In genomic region chrIII:42725-43124, ce11 we compare ENCODE assay signal across 2 worm cellular contexts.
A peak's percentile ranks its signal among the peaks of the same experiment; 100 is the strongest.
TF ChIP-seq lines count a peak whose summit lies in the region.

No protein-coding gene starts in this region.

TF ChIP-seq in whole organism, L4 larva, 104 proteins besides CTCF, POLR2A, EP300 and RAD21:
- TF ChIP-seq aha-1 (tag; lab: Kevin White, UChicago): peak; percentile 28
- peak; percentile 96 for TF ChIP-seq set-16 (GFP tag; IDR thresholded peaks at IDR 0.05; lab: Robert Waterston, UW)
- peak; percentile 53; the same call in 1 of the 2 replicates for TF ChIP-seq pha-4 (GFP tag; IDR thresholded peaks at IDR 0.05; lab: Robert Waterston, UW)
- no peak for TF ChIP-seq pha-4 (tag; optimal IDR thresholded peaks at IDR 0.05; lab: Kevin White, UChicago)
- TF ChIP-seq unc-62 (GFP tag; optimal IDR thresholded peaks at IDR 0.05 in 1 of 2; lab: Kevin White, UChicago): no peak
- no peak for TF ChIP-seq unc-62 (tag; optimal IDR thresholded peaks at IDR 0.05; lab: Kevin White, UChicago)
- TF ChIP-seq ztf-11 (tag; optimal IDR thresholded peaks at IDR 0.05; lab: Kevin White, UChicago): no peak
- TF ChIP-seq spr-3 (GFP tag; optimal IDR thresholded peaks at IDR 0.05; lab: Kevin White, UChicago): no peak
- no peak for TF ChIP-seq ceh-28 (tag; optimal IDR thresholded peaks at IDR 0.05; lab: Kevin White, UChicago)

TF ChIP-seq in whole organism, young adult, 124 proteins besides CTCF, POLR2A, EP300 and RAD21:
- TF ChIP-seq Y53F4B.3 (GFP tag; IDR thresholded peaks at IDR 0.05; lab: Robert Waterston, UW): no peak
- TF ChIP-seq zfh-2 (GFP tag; conservative IDR thresholded peaks at IDR 0.05; lab: Robert Waterston, UW): peak; percentile 91
- no peak for TF ChIP-seq ceh-27 (GFP tag; optimal IDR thresholded peaks at IDR 0.05; lab: Kevin White, UChicago)
- TF ChIP-seq F37B4.10 (GFP tag; IDR thresholded peaks at IDR 0.05; lab: Robert Waterston, UW): 0 out of 2 replicates have a peak, but pooled peaks have one; percentile 89
- no peak for TF ChIP-seq hrde-1 (tag; optimal IDR thresholded peaks at IDR 0.05; lab: Kevin White, UChicago; ENCODE audit: borderline replicate concordance)
- no peak for TF ChIP-seq B0261.1 (tag; optimal IDR thresholded peaks at IDR 0.05; lab: Kevin White, UChicago)
- no peak for TF ChIP-seq madf-3 (GFP tag; IDR thresholded peaks at IDR 0.05; lab: Robert Waterston, UW)
- TF ChIP-seq F33H1.4 (GFP tag; IDR thresholded peaks at IDR 0.05; lab: Robert Waterston, UW): no peak
- no peak for TF ChIP-seq B0019.2 (GFP tag; conservative IDR thresholded peaks at IDR 0.05; lab: Robert Waterston, UW)
- peak; percentile 90; the same call in 1 of the 2 replicates for TF ChIP-seq egrh-3 (GFP tag; IDR thresholded peaks at IDR 0.05; lab: Robert Waterston, UW)
